Worm (Caenorhabditis elegans) whole organism, L2 larva: Measurements from ENCODE around the gene B0454.8.

Experiments used
- lin-13 ChIP-seq: fragments of 150-350 bp; optimal IDR thresholded peaks from 2 replicates; lab custom pipeline; 2014; ENCODE audit warnings: missing biosample characterization, missing genetic modification reagents, missing genetic modification characterization
- snpc-4 ChIP-seq: fragments of 150-350 bp; optimal IDR thresholded peaks from 2 replicates; lab custom pipeline; 2014; ENCODE audit warnings: missing biosample characterization, missing genetic modification characterization
- unc-55 ChIP-seq: fragments of 150-350 bp; sonication (generic microtip); optimal IDR thresholded peaks from 3 replicates; lab custom pipeline; 2014; ENCODE audit warnings: missing biosample characterization, missing genetic modification reagents, missing genetic modification characterization

- TF ChIP-seq lin-13 (GFP tag; lab: Kevin White, UChicago) (no peak), snpc-4 (tag; lab: Kevin White, UChicago) (no peak), unc-55 (GFP tag; lab: Kevin White, UChicago) (no peak)
Measured at ce11 chrII:3052843-3053242, 9.6 kb upstream of the B0454.8 start.
